Fruit fly (Drosophila melanogaster): ENCODE results near the gene orb2.

Gene orb2

dm6 chr3L:8954648-8955033, 378 bp upstream of the orb2 start, which contains the start of gene GNBP3 (continued):
- TF ChIP-seq CG6791 (GFP tag; IDR thresholded peaks at IDR 0.05; ENCODE audit: partially characterized antibody) (no peak), CG6813 (GFP tag; optimal IDR thresholded peaks at IDR 0.05) (peak; percentile 79), corto (GFP tag; optimal IDR thresholded peaks at IDR 0.05) (peak; percentile 92), CG4730 (GFP tag; IDR thresholded peaks at IDR 0.05) (no peak), CG7928 (GFP tag; optimal IDR thresholded peaks at IDR 0.05) (no peak), Optix (GFP tag; IDR thresholded peaks at IDR 0.05) (no peak), Nf-YC (tag; optimal IDR thresholded peaks at IDR 0.05) (peak; percentile 22), hth (optimal IDR thresholded peaks at IDR 0.05) (no peak), CG10209 (GFP tag; optimal IDR thresholded peaks at IDR 0.05) (peak; percentile 44), CG17328 (GFP tag; IDR thresholded peaks at IDR 0.05) (peak; percentile 47; the same call in 1 of the 2 replicates), CG4282 (GFP tag; optimal IDR thresholded peaks at IDR 0.05) (no peak), CG8765 (GFP tag; IDR thresholded peaks at IDR 0.05) (no peak), disco-r (GFP tag; optimal IDR thresholded peaks at IDR 0.05) (no peak), aop (GFP tag; IDR thresholded peaks at IDR 0.05) (no peak), HLH3B (GFP tag; IDR thresholded peaks at IDR 0.05) (peak; percentile 65; the same call in 1 of the 2 replicates), BtbVII (GFP tag; optimal IDR thresholded peaks at IDR 0.05) (peak; percentile 86), hb (GFP tag; IDR thresholded peaks at IDR 0.05; ENCODE audit: partially characterized antibody) (no peak), gcm (GFP tag; optimal IDR thresholded peaks at IDR 0.05) (peak; percentile 9), Ptx1 (GFP tag; IDR thresholded peaks at IDR 0.05) (peak; percentile 48), exex (tag; optimal IDR thresholded peaks at IDR 0.05) (no peak), nerfin-2 (GFP tag; IDR thresholded peaks at IDR 0.05; ENCODE audit: partially characterized antibody) (no peak), CG4424 (GFP tag; optimal IDR thresholded peaks at IDR 0.05) (peak; percentile 25), CG2712 (tag; optimal IDR thresholded peaks at IDR 0.05) (peak; percentile 70), crol (GFP tag; IDR thresholded peaks at IDR 0.05) (no peak), onecut (GFP tag; IDR thresholded peaks at IDR 0.05) (peak; percentile 78), CG13424 (tag; optimal IDR thresholded peaks at IDR 0.05) (peak; percentile 53), ranshi (GFP tag; IDR thresholded peaks at IDR 0.05) (0 out of 2 replicates have a peak, but pooled peaks have one; percentile 32), Ets97D (GFP tag; optimal IDR thresholded peaks at IDR 0.05) (no peak), Fer2 (tag; optimal IDR thresholded peaks at IDR 0.05) (peak; percentile 34), CG8478 (optimal IDR thresholded peaks at IDR 0.05) (no peak), bowl (GFP tag; IDR thresholded peaks at IDR 0.05) (no peak), ab (GFP tag; optimal IDR thresholded peaks at IDR 0.05) (peak; percentile 1), CG9437 (GFP tag; optimal IDR thresholded peaks at IDR 0.05) (no peak), sens-2 (GFP tag; IDR thresholded peaks at IDR 0.05) (no peak), ci (GFP tag; IDR thresholded peaks at IDR 0.05) (peak; percentile 39; the same call in 1 of the 3 replicates), CG7372 (GFP tag; IDR thresholded peaks at IDR 0.05) (0 out of 2 replicates have a peak, but pooled peaks have one; percentile 37), Gsc (GFP tag; IDR thresholded peaks at IDR 0.05) (no peak), CG11398 (GFP tag; optimal IDR thresholded peaks at IDR 0.05) (no peak), CG11085 (GFP tag; IDR thresholded peaks at IDR 0.05) (0 out of 2 replicates have a peak, but pooled peaks have one; percentile 51), pb (GFP tag; optimal IDR thresholded peaks at IDR 0.05) (no peak), cad (GFP tag; optimal IDR thresholded peaks at IDR 0.05) (no peak), CG7271 (tag; optimal IDR thresholded peaks at IDR 0.05) (no peak), salm (tag; optimal IDR thresholded peaks at IDR 0.05) (no peak), org-1 (GFP tag; optimal IDR thresholded peaks at IDR 0.05) (no peak), CG33213 (GFP tag; optimal IDR thresholded peaks at IDR 0.05) (no peak), MBD-R2 (GFP tag; IDR thresholded peaks at IDR 0.05) (peak; percentile 17; the same call in 1 of the 2 replicates), NFAT (GFP tag; IDR thresholded peaks at IDR 0.05) (0 out of 2 replicates have a peak, but pooled peaks have one; percentile 11), CG9727 (GFP tag; optimal IDR thresholded peaks at IDR 0.05) (peak; percentile 92), CG10267 (tag; optimal IDR thresholded peaks at IDR 0.05) (peak; percentile 81), CG17385 (GFP tag; optimal IDR thresholded peaks at IDR 0.05) (peak; percentile 16), p53 (GFP tag; optimal IDR thresholded peaks at IDR 0.05) (no peak), lmd (GFP tag; IDR thresholded peaks at IDR 0.05) (no peak), danr (GFP tag; IDR thresholded peaks at IDR 0.05) (no peak)

Measured in whole organism, embryonic.